Worm (Caenorhabditis elegans) whole organism, early embryonic: Measurements from ENCODE around the gene D1086.1.

Experiments
- B0310.2 ChIP-seq: sonication (generic microtip); optimal IDR thresholded peaks from 2 replicates; lab custom pipeline; 2016; ENCODE audit warnings: mild to moderate bottlenecking, missing genetic modification characterization, missing compliant biosample characterization
- F13C5.2 ChIP-seq: sonication (generic microtip); optimal IDR thresholded peaks from 2 replicates; lab custom pipeline; 2017; ENCODE audit warnings: mild to moderate bottlenecking, missing genetic modification characterization, inconsistent platforms, missing compliant biosample characterization
- aly-1 ChIP-seq: sonication (generic microtip); optimal IDR thresholded peaks from 2 replicates; lab custom pipeline; 2016; ENCODE audit warnings: missing genetic modification characterization, missing compliant biosample characterization
- ama-1 ChIP-seq: fragments of 150-350 bp; optimal IDR thresholded peaks from 2 replicates; lab custom pipeline; 2014
- ceh-13 ChIP-seq: fragments of 200-800 bp; sonication (Bioruptor generic); optimal IDR thresholded peaks from 2 replicates; lab custom pipeline; 2018; ENCODE audit warnings: mild to moderate bottlenecking, missing genetic modification characterization, missing compliant biosample characterization
- ceh-36 ChIP-seq: sonication (generic microtip); optimal IDR thresholded peaks from 2 replicates; lab custom pipeline; 2016; ENCODE audit warnings: missing genetic modification characterization, inconsistent platforms, missing compliant biosample characterization
- ets-7 ChIP-seq: sonication (generic microtip); optimal IDR thresholded peaks from 2 replicates; lab custom pipeline; 2016; ENCODE audit warnings: missing genotype, missing genetic modification characterization, missing compliant biosample characterization
- flt-1 ChIP-seq: fragments of 200-800 bp; sonication (Bioruptor generic); IDR thresholded peaks from 2 replicates; pipeline ENCODE4 v1.3.6; 2022; ENCODE audit warnings: missing genetic modification characterization, missing compliant biosample characterization
- hmbx-1 ChIP-seq: sonication (generic microtip); optimal IDR thresholded peaks from 2 replicates; lab custom pipeline; 2016; ENCODE audit warnings: mild to moderate bottlenecking, missing genetic modification characterization, missing compliant biosample characterization
- hmg-4 ChIP-seq: fragments of 200-800 bp; sonication (Bioruptor generic); optimal IDR thresholded peaks from 2 replicates; lab custom pipeline; 2018; ENCODE audit warnings: mild to moderate bottlenecking, missing genetic modification characterization, missing compliant biosample characterization
- hnd-1 ChIP-seq: sonication (generic microtip); optimal IDR thresholded peaks from 2 replicates; lab custom pipeline; 2016; ENCODE audit warnings: missing genetic modification characterization, missing compliant biosample characterization
- pes-1 ChIP-seq: fragments of 200-800 bp; sonication (Bioruptor generic); IDR thresholded peaks from 2 replicates; pipeline ENCODE4 v1.3.6; 2022; ENCODE audit warnings: missing genetic modification reagents, missing genetic modification characterization, missing compliant biosample characterization
- scrt-1 ChIP-seq: fragments of 200-800 bp; sonication (Bioruptor generic); IDR thresholded peaks from 2 replicates; pipeline ENCODE4 v1.3.6; 2022; ENCODE audit warnings: missing genetic modification characterization, missing compliant biosample characterization
- sea-1 ChIP-seq: fragments of 200-800 bp; sonication (Bioruptor generic); conservative IDR thresholded peaks from 2 replicates; pipeline ENCODE4 v1.3.6; 2022; ENCODE audit warnings: missing genetic modification characterization, missing compliant biosample characterization
- tbx-11 ChIP-seq: fragments of 200-800 bp; sonication (Bioruptor generic); IDR thresholded peaks from 2 replicates; pipeline ENCODE4 v1.3.6; 2022; ENCODE audit warnings: missing genetic modification characterization, missing compliant biosample characterization
- tbx-37 ChIP-seq: fragments of 200-800 bp; sonication (Bioruptor generic); conservative IDR thresholded peaks from 2 replicates; pipeline ENCODE4 v1.3.6; 2022; ENCODE audit warnings: missing genetic modification reagents, missing genetic modification characterization, missing compliant biosample characterization
- tra-4 ChIP-seq: sonication (generic microtip); optimal IDR thresholded peaks from 2 replicates; lab custom pipeline; 2017; ENCODE audit warnings: missing genetic modification characterization, missing compliant biosample characterization

D1086.1 gene

ce11 chrV:14093805-14094204 is 4.9 kb upstream of the D1086.1 start, which contains the start of gene D1086.8:
Gene D1086.8 (plus strand): TSS chrV:14094105.
- no peak for TF ChIP-seq tbx-11
- no peak for TF ChIP-seq hmbx-1 (tag; lab: Kevin White, UChicago)

DNA sequence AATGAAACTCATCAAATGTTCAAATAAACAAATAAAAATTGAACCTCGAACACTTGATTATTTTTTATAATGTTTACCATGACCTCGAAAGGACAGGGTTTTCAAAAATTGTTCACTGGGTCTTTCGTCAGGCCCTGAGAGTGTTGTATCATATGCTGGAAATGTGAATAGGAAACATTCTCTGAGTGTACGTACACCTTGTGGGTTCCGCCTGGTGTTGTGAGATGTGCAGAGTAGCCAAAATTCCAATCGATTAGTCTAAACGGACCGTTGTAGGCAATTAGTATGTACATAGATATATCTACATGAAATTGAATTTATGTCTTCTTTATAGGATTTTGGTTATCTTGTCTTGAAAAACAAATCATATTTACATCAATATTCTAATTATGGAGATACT is 4.1 kb upstream of the D1086.1 start:
- no peak for TF ChIP-seq aly-1
- TF ChIP-seq scrt-1 (GFP tag; lab: Robert Waterston, UW), result no peak
- no peak for TF ChIP-seq ceh-13 (GFP tag; lab: Kevin White, UChicago)

DNA sequence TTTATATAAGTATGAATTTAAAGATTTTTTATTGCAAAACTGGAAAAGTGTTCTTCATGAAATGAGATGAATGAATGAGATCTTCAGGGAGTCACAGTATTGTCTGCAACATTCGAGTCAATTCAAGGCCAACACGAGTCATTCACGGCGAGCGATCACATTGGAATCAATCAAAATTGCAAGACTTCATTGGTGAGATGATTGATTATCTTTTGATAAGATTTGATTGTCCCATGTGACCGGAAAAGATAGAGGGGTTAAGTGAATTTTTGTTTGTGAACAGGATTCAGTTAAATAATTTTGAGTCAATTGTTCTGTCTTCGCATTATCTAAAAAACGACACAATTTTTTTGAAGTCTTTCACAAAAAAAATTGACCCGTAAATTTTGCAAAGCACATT is 3.7 kb upstream of the D1086.1 start:
- TF ChIP-seq ets-7 (tag; lab: Kevin White, UChicago) (no peak), scrt-1 (GFP tag; lab: Robert Waterston, UW) (no peak), tra-4 (tag; lab: Kevin White, UChicago) (no peak), ceh-13 (GFP tag; lab: Kevin White, UChicago) (no peak), tbx-37 (GFP tag; lab: Robert Waterston, UW) (no peak), F13C5.2 (tag; lab: Kevin White, UChicago) (no peak), ama-1 (lab: Kevin White, UChicago) (no peak), ceh-36 (tag; lab: Kevin White, UChicago) (no peak), hmg-4 (GFP tag; lab: Kevin White, UChicago) (no peak), tbx-11 (no peak)

DNA sequence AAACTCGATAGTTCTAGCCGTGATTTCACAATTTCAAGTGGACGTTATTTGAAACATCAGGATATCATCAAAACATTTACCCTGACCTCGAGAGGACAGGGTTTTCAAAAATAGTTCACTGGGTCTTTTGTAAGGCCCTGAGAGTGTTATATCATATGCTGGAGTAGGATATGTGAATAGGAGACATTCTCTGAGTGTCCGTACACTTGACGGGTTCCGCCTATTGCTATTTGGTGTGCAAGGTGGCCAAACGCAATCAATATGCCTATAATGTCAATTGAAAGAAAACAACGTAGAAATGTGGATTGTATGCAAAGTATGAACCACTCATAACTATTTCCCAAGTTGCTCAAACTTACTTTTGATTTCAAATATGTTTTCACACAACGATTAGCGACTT is 1.3 kb upstream of the D1086.1 start:
- TF ChIP-seq scrt-1 (GFP tag; lab: Robert Waterston, UW), result no peak

ce11 chrV:14100886-14101285 is 2.2 kb downstream of the D1086.1 start, which contains the start of gene D1086.12:
Gene D1086.12 (plus strand): TSS chrV:14101186.
- TF ChIP-seq hnd-1, result no peak
- TF ChIP-seq scrt-1 (GFP tag; lab: Robert Waterston, UW), result no peak
- no peak for TF ChIP-seq flt-1 (GFP tag; lab: Robert Waterston, UW)
- no peak for TF ChIP-seq tbx-11
- no peak for TF ChIP-seq F13C5.2 (tag; lab: Kevin White, UChicago)
- TF ChIP-seq tra-4 (tag; lab: Kevin White, UChicago), result no peak
- no peak for TF ChIP-seq ets-7 (tag; lab: Kevin White, UChicago)
- no peak for TF ChIP-seq ceh-13 (GFP tag; lab: Kevin White, UChicago)
- TF ChIP-seq ceh-36 (tag; lab: Kevin White, UChicago), result no peak
- TF ChIP-seq tbx-37 (GFP tag; lab: Robert Waterston, UW), result no peak
- TF ChIP-seq B0310.2, result no peak
- no peak for TF ChIP-seq aly-1
- TF ChIP-seq pes-1 (GFP tag; lab: Robert Waterston, UW), result no peak
- TF ChIP-seq ama-1 (lab: Kevin White, UChicago), result no peak
- no peak for TF ChIP-seq hmg-4 (GFP tag; lab: Kevin White, UChicago)
- no peak for TF ChIP-seq hmbx-1 (tag; lab: Kevin White, UChicago)
- TF ChIP-seq sea-1, result no peak

DNA sequence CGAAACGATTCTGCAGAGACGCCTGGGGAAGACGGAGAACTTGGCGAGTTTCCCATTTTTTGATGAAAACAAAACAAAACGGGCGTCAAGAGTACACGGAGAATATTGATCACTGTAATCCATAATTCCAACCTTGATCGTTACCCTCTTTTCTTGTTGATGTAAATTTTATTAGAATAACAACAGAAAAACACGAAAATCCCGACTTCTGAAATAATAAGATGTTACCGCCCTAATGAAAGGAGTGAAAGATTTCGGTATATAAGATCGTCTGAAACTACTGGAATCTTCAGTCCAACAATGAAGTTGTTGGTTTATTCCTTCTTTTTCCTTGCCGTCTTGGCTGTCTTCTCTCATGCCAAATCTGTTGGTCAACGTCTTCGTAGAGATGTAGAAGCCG is 5.3 kb downstream of the D1086.1 start, which contains the start of gene D1086.9:
D1086.9 (plus strand) TSS at position 301 of the 400 bp plus-strand sequence.
- TF ChIP-seq flt-1 (GFP tag; lab: Robert Waterston, UW), result no peak
- TF ChIP-seq aly-1, result no peak
- TF ChIP-seq scrt-1 (GFP tag; lab: Robert Waterston, UW), result no peak
- no peak for TF ChIP-seq ets-7 (tag; lab: Kevin White, UChicago)
- no peak for TF ChIP-seq pes-1 (GFP tag; lab: Robert Waterston, UW)
- no peak for TF ChIP-seq sea-1
- TF ChIP-seq tra-4 (tag; lab: Kevin White, UChicago), result no peak

DNA sequence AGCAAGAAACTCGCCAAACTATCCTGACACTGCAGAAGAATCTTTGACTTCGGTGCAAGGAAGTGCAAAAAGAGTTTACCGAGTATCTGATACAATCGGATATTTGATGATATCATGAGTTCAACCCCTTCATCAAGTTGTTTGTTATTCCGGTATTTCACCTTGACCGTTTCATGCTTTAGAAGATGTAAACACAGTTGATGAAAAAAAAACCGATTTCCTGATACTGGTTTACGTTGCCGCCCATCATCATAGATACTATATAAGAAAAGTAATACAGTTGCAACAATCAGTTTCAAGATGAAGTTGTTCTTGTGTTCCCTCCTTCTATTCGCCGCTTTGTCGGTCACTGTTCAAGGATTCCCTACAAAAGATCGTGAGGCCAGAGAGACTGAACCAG is 8.9 kb downstream of the D1086.1 start, which contains the start of gene H39E23.3:
H39E23.3 (plus strand) TSS at position 301 of the 400 bp plus-strand sequence.
- TF ChIP-seq ama-1 (lab: Kevin White, UChicago) (no peak), F13C5.2 (tag; lab: Kevin White, UChicago) (no peak), ets-7 (tag; lab: Kevin White, UChicago) (no peak), hmbx-1 (tag; lab: Kevin White, UChicago) (no peak), sea-1 (no peak), aly-1 (no peak), hnd-1 (no peak), ceh-13 (GFP tag; lab: Kevin White, UChicago) (no peak)

ce11 chrV:14110042-14110441 is 11.4 kb downstream of the D1086.1 start, which contains the start of gene H39E23.2:
Gene H39E23.2 (plus strand): TSS chrV:14110342.
- TF ChIP-seq hmbx-1 (tag; lab: Kevin White, UChicago) (no peak), hmg-4 (GFP tag; lab: Kevin White, UChicago) (no peak), aly-1 (no peak), B0310.2 (no peak)

ce11 chrV:14120674-14121073 is 22.0 kb downstream of the D1086.1 start:
- TF ChIP-seq hmg-4 (GFP tag; lab: Kevin White, UChicago) (no peak), B0310.2 (no peak), F13C5.2 (tag; lab: Kevin White, UChicago) (no peak), ceh-13 (GFP tag; lab: Kevin White, UChicago) (no peak), aly-1 (no peak), ets-7 (tag; lab: Kevin White, UChicago) (no peak), flt-1 (GFP tag; lab: Robert Waterston, UW) (no peak), pes-1 (GFP tag; lab: Robert Waterston, UW) (no peak), hmbx-1 (tag; lab: Kevin White, UChicago) (no peak), ceh-36 (tag; lab: Kevin White, UChicago) (no peak), scrt-1 (GFP tag; lab: Robert Waterston, UW) (no peak), ama-1 (lab: Kevin White, UChicago) (no peak), sea-1 (no peak), tra-4 (tag; lab: Kevin White, UChicago) (no peak), hnd-1 (no peak), tbx-37 (GFP tag; lab: Robert Waterston, UW) (no peak)
